Worm (Caenorhabditis elegans) whole organism, early embryonic: ENCODE results near the gene C50B8.4.

Source experiments
- B0310.2 ChIP-seq: sonication (generic microtip); optimal IDR thresholded peaks from 2 replicates; lab custom pipeline; 2016; ENCODE audit warnings: mild to moderate bottlenecking, missing genetic modification characterization, missing compliant biosample characterization
- F13C5.2 ChIP-seq: sonication (generic microtip); optimal IDR thresholded peaks from 2 replicates; lab custom pipeline; 2017; ENCODE audit warnings: mild to moderate bottlenecking, missing genetic modification characterization, inconsistent platforms, missing compliant biosample characterization
- aly-1 ChIP-seq: sonication (generic microtip); optimal IDR thresholded peaks from 2 replicates; lab custom pipeline; 2016; ENCODE audit warnings: missing genetic modification characterization, missing compliant biosample characterization
- ama-1 ChIP-seq: fragments of 150-350 bp; optimal IDR thresholded peaks from 2 replicates; lab custom pipeline; 2014
- ceh-13 ChIP-seq: fragments of 200-800 bp; sonication (Bioruptor generic); optimal IDR thresholded peaks from 2 replicates; lab custom pipeline; 2018; ENCODE audit warnings: mild to moderate bottlenecking, missing genetic modification characterization, missing compliant biosample characterization
- ceh-36 ChIP-seq: sonication (generic microtip); optimal IDR thresholded peaks from 2 replicates; lab custom pipeline; 2016; ENCODE audit warnings: missing genetic modification characterization, inconsistent platforms, missing compliant biosample characterization
- ets-7 ChIP-seq: sonication (generic microtip); optimal IDR thresholded peaks from 2 replicates; lab custom pipeline; 2016; ENCODE audit warnings: missing genotype, missing genetic modification characterization, missing compliant biosample characterization
- flt-1 ChIP-seq: fragments of 200-800 bp; sonication (Bioruptor generic); IDR thresholded peaks from 2 replicates; pipeline ENCODE4 v1.3.6; 2022; ENCODE audit warnings: missing genetic modification characterization, missing compliant biosample characterization
- hmbx-1 ChIP-seq: sonication (generic microtip); optimal IDR thresholded peaks from 2 replicates; lab custom pipeline; 2016; ENCODE audit warnings: mild to moderate bottlenecking, missing genetic modification characterization, missing compliant biosample characterization
- hmg-4 ChIP-seq: fragments of 200-800 bp; sonication (Bioruptor generic); optimal IDR thresholded peaks from 2 replicates; lab custom pipeline; 2018; ENCODE audit warnings: mild to moderate bottlenecking, missing genetic modification characterization, missing compliant biosample characterization
- hnd-1 ChIP-seq: sonication (generic microtip); optimal IDR thresholded peaks from 2 replicates; lab custom pipeline; 2016; ENCODE audit warnings: missing genetic modification characterization, missing compliant biosample characterization
- pes-1 ChIP-seq: fragments of 200-800 bp; sonication (Bioruptor generic); IDR thresholded peaks from 2 replicates; pipeline ENCODE4 v1.3.6; 2022; ENCODE audit warnings: missing genetic modification reagents, missing genetic modification characterization, missing compliant biosample characterization
- scrt-1 ChIP-seq: fragments of 200-800 bp; sonication (Bioruptor generic); IDR thresholded peaks from 2 replicates; pipeline ENCODE4 v1.3.6; 2022; ENCODE audit warnings: missing genetic modification characterization, missing compliant biosample characterization
- sea-1 ChIP-seq: fragments of 200-800 bp; sonication (Bioruptor generic); conservative IDR thresholded peaks from 2 replicates; pipeline ENCODE4 v1.3.6; 2022; ENCODE audit warnings: missing genetic modification characterization, missing compliant biosample characterization
- tbx-11 ChIP-seq: fragments of 200-800 bp; sonication (Bioruptor generic); IDR thresholded peaks from 2 replicates; pipeline ENCODE4 v1.3.6; 2022; ENCODE audit warnings: missing genetic modification characterization, missing compliant biosample characterization
- tbx-37 ChIP-seq: fragments of 200-800 bp; sonication (Bioruptor generic); conservative IDR thresholded peaks from 2 replicates; pipeline ENCODE4 v1.3.6; 2022; ENCODE audit warnings: missing genetic modification reagents, missing genetic modification characterization, missing compliant biosample characterization
- tra-4 ChIP-seq: sonication (generic microtip); optimal IDR thresholded peaks from 2 replicates; lab custom pipeline; 2017; ENCODE audit warnings: missing genetic modification characterization, missing compliant biosample characterization

C50B8.4 gene

DNA sequence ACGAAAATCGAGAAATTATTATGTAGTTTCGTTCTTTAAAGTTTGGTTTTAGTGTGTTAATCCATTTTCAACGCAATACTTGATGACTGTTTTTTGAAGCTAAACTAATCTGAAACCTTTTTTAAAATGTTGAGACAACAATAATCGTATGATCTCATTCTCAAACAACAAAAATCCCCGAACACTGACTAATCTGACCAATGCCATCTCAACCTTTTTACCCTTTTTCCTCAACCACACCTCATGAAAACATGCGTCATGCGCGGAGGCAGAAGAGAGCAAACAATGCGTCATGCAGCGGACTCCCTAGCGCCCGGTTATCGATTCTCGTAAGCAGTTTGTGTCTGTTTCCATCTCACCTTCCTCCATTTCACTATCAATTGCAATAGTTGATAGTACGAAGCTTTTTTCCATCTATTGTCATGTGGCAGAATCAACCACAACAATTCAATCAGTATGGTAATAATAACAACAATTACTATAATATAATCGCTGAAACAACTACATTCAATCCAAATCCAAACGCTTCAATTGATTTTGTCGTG, at the start of gene C50B8.4:
Gene C50B8.4, plus strand, starts transcription at position 299 of the 545 bp plus-strand sequence.
- TF ChIP-seq pes-1 (GFP tag; lab: Robert Waterston, UW): no peak
- TF ChIP-seq F13C5.2 (tag; lab: Kevin White, UChicago): no peak
- no peak for TF ChIP-seq hmg-4 (GFP tag; lab: Kevin White, UChicago)
- TF ChIP-seq B0310.2 (tag; lab: Kevin White, UChicago): no peak
- no peak for TF ChIP-seq ets-7 (tag; lab: Kevin White, UChicago)
- no peak for TF ChIP-seq aly-1 (tag; lab: Kevin White, UChicago)
- TF ChIP-seq flt-1 (GFP tag; lab: Robert Waterston, UW): no peak
- TF ChIP-seq ceh-13: no peak
- no peak for TF ChIP-seq tbx-37 (GFP tag; lab: Robert Waterston, UW)
- no peak for TF ChIP-seq scrt-1 (GFP tag; lab: Robert Waterston, UW)
- TF ChIP-seq ama-1: no peak
- no peak for TF ChIP-seq hnd-1 (tag; lab: Kevin White, UChicago)
- TF ChIP-seq ceh-36 (tag; lab: Kevin White, UChicago): no peak
- TF ChIP-seq sea-1 (GFP tag; lab: Robert Waterston, UW): no peak
- no peak for TF ChIP-seq hmbx-1
- TF ChIP-seq tra-4 (tag; lab: Kevin White, UChicago): no peak
- no peak for TF ChIP-seq tbx-11 (GFP tag; lab: Robert Waterston, UW)

DNA sequence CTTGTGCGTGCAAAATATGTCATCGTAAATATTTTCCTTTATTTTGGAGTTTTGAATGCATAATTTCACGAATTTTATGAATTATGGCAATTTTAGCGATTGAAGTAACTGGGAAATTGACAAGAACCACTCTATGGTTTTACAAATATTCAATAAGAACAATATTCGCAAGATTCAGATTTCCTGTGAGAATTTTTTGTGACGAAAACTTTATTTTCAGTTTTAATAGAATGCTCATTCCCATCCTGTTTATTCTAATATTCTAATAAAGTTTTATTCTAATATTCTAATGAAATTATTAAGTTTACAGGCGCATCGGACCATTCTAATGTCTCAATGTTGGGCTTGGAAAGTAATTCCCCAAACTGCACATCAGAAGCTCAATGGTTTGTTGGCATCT, 48.6 kb upstream of the C50B8.4 start, which contains the start of gene R11G10.3:
Gene R11G10.3, plus strand, starts transcription at position 301 of the 400 bp plus-strand sequence.
- TF ChIP-seq ets-7 (tag; lab: Kevin White, UChicago): no peak
- no peak for TF ChIP-seq B0310.2 (tag; lab: Kevin White, UChicago)
- no peak for TF ChIP-seq pes-1 (GFP tag; lab: Robert Waterston, UW)
- no peak for TF ChIP-seq ceh-13
- no peak for TF ChIP-seq F13C5.2 (tag; lab: Kevin White, UChicago)
- no peak for TF ChIP-seq scrt-1 (GFP tag; lab: Robert Waterston, UW)
- TF ChIP-seq tbx-11 (GFP tag; lab: Robert Waterston, UW): no peak
- TF ChIP-seq aly-1 (tag; lab: Kevin White, UChicago): no peak

DNA sequence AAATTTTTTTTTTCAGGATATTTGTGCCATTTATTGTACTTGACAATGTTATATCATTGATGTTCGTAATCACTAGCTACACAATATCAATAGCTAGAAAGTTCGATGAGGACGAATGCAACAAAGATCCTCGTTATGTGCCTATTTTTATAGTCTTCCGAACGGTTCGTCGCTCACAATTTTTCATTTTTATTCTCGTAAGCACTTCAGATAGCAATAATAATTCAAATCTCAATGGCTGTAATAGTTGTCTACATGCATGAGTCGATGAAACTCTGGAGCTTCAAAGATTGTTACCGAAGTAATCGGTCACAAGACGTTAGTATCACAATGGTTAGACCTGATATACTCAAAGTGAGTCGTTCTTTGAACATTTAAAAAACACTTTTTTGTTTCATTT, 42.6 kb upstream of the C50B8.4 start:
- TF ChIP-seq tra-4 (tag; lab: Kevin White, UChicago) (no peak), sea-1 (GFP tag; lab: Robert Waterston, UW) (no peak), tbx-37 (GFP tag; lab: Robert Waterston, UW) (no peak), hnd-1 (tag; lab: Kevin White, UChicago) (no peak), hmbx-1 (no peak), ama-1 (no peak), ceh-13 (no peak), hmg-4 (GFP tag; lab: Kevin White, UChicago) (no peak), flt-1 (GFP tag; lab: Robert Waterston, UW) (no peak), tbx-11 (GFP tag; lab: Robert Waterston, UW) (no peak)

DNA sequence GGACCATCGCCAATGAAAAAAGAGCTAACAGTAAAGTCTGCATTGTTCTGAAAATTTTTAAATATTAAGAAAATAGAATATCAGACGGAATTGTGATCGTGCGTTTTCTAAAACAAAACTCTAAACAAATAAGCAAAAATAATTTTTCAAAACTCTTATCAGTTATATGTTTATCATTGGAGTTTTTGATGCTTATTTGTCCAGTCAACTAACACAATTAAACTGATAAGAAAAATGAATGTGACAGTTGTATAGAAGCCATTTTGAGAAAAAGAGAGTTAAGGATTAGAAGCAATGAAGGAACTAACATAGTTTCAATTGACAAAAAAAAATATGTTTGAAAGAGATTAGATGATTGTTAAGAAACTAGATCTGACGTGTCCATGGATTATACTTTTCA, 41.1 kb upstream of the C50B8.4 start, which contains the start of gene ttr-44:
Gene ttr-44, minus strand, starts transcription at position 47 of the 400 bp plus-strand sequence.
- no peak for TF ChIP-seq F13C5.2 (tag; lab: Kevin White, UChicago)
- TF ChIP-seq scrt-1 (GFP tag; lab: Robert Waterston, UW): no peak
- no peak for TF ChIP-seq hmbx-1
- no peak for TF ChIP-seq hmg-4 (GFP tag; lab: Kevin White, UChicago)
- TF ChIP-seq aly-1 (tag; lab: Kevin White, UChicago): no peak
- TF ChIP-seq pes-1 (GFP tag; lab: Robert Waterston, UW): no peak
- TF ChIP-seq tbx-37 (GFP tag; lab: Robert Waterston, UW): no peak
- TF ChIP-seq ama-1: no peak
- TF ChIP-seq flt-1 (GFP tag; lab: Robert Waterston, UW): no peak
- TF ChIP-seq ets-7 (tag; lab: Kevin White, UChicago): no peak
- no peak for TF ChIP-seq tbx-11 (GFP tag; lab: Robert Waterston, UW)
- TF ChIP-seq ceh-36 (tag; lab: Kevin White, UChicago): no peak
- TF ChIP-seq tra-4 (tag; lab: Kevin White, UChicago): no peak

DNA sequence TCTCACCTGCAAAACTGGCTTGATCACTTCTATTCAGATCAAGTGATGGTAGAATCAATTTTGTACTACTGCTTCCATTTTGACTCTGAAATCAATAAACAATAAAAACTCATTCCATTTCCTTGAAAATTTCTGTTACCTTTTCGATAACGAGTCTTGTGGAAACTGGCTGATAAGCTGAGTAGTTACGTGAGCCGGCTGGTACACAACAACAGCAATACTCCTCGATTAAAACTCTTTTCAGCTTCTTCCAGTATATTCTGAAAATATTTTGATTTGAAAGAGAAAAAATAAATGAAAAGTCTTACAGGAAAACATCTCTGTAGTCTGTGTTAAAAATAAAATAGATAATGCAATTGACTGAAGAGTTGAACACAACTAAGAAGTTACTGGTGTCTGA, 39.3 kb upstream of the C50B8.4 start:
- TF ChIP-seq aly-1 (tag; lab: Kevin White, UChicago) (no peak), ets-7 (tag; lab: Kevin White, UChicago) (no peak), tbx-11 (GFP tag; lab: Robert Waterston, UW) (no peak), hmg-4 (GFP tag; lab: Kevin White, UChicago) (no peak), tbx-37 (GFP tag; lab: Robert Waterston, UW) (no peak), ceh-36 (tag; lab: Kevin White, UChicago) (no peak), hnd-1 (tag; lab: Kevin White, UChicago) (no peak), hmbx-1 (no peak), ceh-13 (no peak), scrt-1 (GFP tag; lab: Robert Waterston, UW) (no peak), B0310.2 (tag; lab: Kevin White, UChicago) (no peak), pes-1 (GFP tag; lab: Robert Waterston, UW) (no peak), flt-1 (GFP tag; lab: Robert Waterston, UW) (no peak), F13C5.2 (tag; lab: Kevin White, UChicago) (no peak)

DNA sequence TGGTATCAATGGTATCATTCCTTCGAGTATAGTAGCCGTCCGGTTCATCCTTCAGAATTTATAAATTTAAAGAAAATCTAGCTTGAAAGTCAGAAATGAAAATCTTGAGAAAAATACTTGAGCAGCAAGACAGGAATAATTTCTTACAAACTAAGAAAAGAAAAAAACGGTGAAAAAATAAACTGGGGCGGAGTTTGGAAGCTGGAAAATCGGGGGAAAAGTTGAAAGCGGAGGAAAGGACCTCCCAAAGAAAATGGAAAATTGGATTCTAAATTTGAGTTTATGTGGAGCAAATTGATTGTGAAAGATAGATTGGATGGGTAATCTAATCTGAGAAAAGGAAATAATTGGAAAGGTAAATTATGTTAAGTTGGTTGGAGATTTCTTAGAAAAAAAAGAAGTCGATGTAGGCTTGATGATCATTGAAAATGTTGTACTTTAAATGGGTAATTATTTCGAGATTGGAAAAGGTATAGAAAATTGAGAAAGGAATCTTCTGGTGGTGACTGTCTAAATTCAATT, 35.7 kb upstream of the C50B8.4 start, which contains the start of gene frpr-5:
Gene frpr-5, minus strand, starts transcription at position 51 of the 522 bp plus-strand sequence.
- TF ChIP-seq tra-4 (tag; lab: Kevin White, UChicago): no peak
- TF ChIP-seq hmg-4 (GFP tag; lab: Kevin White, UChicago): no peak
- TF ChIP-seq aly-1 (tag; lab: Kevin White, UChicago): no peak
- no peak for TF ChIP-seq F13C5.2 (tag; lab: Kevin White, UChicago)
- TF ChIP-seq ceh-13: no peak
- no peak for TF ChIP-seq ama-1
- TF ChIP-seq pes-1 (GFP tag; lab: Robert Waterston, UW): no peak

DNA sequence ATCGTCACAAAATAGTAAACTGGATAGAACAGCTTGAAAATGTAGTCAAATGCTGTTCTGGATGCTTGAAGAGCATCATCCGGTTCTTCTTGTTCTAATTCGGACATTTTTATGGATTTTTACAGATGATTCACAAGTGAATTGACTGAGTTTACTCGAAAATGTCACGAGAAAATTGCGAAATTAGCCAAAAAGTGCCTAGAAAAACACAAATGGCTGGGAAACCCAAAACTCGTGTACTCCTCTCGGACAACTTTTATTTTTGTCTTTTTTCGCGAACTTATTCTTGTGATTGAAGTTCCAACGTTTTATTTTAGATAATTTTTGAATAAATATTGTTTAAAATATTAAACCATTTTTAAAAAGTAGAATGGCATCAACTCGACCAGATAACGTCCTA, 20.2 kb upstream of the C50B8.4 start, which contains the start of the genes C56A3.4 and C56A3.5:
Gene C56A3.4, minus strand, starts transcription at position 154 of the 400 bp plus-strand sequence.
Gene C56A3.5, plus strand, starts transcription at position 367 of the 400 bp plus-strand sequence.
- TF ChIP-seq ama-1 (no peak), ceh-36 (tag; lab: Kevin White, UChicago) (no peak), flt-1 (GFP tag; lab: Robert Waterston, UW) (no peak), sea-1 (GFP tag; lab: Robert Waterston, UW) (no peak)
